Worm (Caenorhabditis elegans): ENCODE results near the gene F48F5.8.

Gene F48F5.8

DNA sequence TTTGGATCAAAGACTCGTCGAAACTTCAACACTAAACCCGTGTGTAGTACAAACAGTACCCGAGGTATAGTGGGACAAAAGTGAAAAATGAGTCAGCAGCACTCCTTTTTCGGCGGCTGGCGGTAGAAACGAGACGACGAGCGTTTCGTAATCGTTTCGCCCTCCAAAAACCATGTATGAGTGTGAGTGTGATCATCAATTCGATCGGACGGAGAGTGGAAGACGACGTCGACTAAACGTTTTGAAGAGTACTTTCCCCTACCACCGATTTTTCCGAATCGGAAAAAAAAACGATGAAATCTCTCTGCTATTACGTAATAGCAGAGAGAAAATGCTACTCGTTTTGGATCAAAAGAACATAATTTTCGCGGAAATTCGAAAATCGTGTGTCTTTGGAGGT, 9.7 kb upstream of the F48F5.8 start:
- no peak for TF ChIP-seq tra-4 (tag; optimal IDR thresholded peaks at IDR 0.05)
- no peak for TF ChIP-seq sea-1 (GFP tag; conservative IDR thresholded peaks at IDR 0.05)
- TF ChIP-seq hnd-1 (tag; optimal IDR thresholded peaks at IDR 0.05): no peak
- no peak for TF ChIP-seq tbx-37 (GFP tag; conservative IDR thresholded peaks at IDR 0.05)
- TF ChIP-seq flt-1 (GFP tag; IDR thresholded peaks at IDR 0.05): no peak
- no peak for TF ChIP-seq B0310.2 (tag; optimal IDR thresholded peaks at IDR 0.05)
- TF ChIP-seq ceh-13 (GFP tag; optimal IDR thresholded peaks at IDR 0.05): no peak
- no peak for TF ChIP-seq hmg-4 (GFP tag; optimal IDR thresholded peaks at IDR 0.05)
- no peak for TF ChIP-seq scrt-1 (GFP tag; IDR thresholded peaks at IDR 0.05)
- TF ChIP-seq hmbx-1 (tag; optimal IDR thresholded peaks at IDR 0.05): no peak
- no peak for TF ChIP-seq pes-1 (GFP tag; IDR thresholded peaks at IDR 0.05)

DNA sequence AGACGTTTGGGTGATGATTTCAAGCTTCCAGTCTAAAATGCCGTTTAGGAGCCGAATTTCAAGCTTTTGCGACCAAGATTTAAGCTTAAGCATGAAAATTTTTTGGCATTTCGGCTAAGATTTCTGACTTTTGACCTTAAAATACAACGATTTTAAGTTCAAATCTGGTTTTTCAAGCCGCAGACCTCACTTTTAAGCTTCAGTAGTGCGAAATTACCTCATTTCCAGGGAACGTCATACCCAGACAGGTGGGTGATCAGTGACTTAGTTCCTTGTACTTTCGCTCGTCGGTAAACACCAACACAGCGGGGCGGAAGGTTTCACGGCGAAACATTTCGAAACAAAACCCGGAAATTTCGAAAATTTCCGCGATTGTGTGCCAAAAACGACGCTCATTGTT, 8.8 kb upstream of the F48F5.8 start:
- TF ChIP-seq B0310.2 (tag; optimal IDR thresholded peaks at IDR 0.05): no peak
- TF ChIP-seq pes-1 (GFP tag; IDR thresholded peaks at IDR 0.05): no peak
- TF ChIP-seq flt-1 (GFP tag; IDR thresholded peaks at IDR 0.05): no peak
- no peak for TF ChIP-seq sea-1 (GFP tag; conservative IDR thresholded peaks at IDR 0.05)
- TF ChIP-seq aly-1 (tag; optimal IDR thresholded peaks at IDR 0.05): no peak
- TF ChIP-seq scrt-1 (GFP tag; IDR thresholded peaks at IDR 0.05): no peak
- TF ChIP-seq ceh-36 (tag; optimal IDR thresholded peaks at IDR 0.05): no peak
- TF ChIP-seq ceh-13 (GFP tag; optimal IDR thresholded peaks at IDR 0.05): no peak
- no peak for TF ChIP-seq ets-7 (tag; optimal IDR thresholded peaks at IDR 0.05)
- no peak for TF ChIP-seq tbx-11 (GFP tag; IDR thresholded peaks at IDR 0.05)
- TF ChIP-seq ama-1 (optimal IDR thresholded peaks at IDR 0.05): no peak
- no peak for TF ChIP-seq hmg-4 (GFP tag; optimal IDR thresholded peaks at IDR 0.05)
- TF ChIP-seq hmbx-1 (tag; optimal IDR thresholded peaks at IDR 0.05): no peak

DNA sequence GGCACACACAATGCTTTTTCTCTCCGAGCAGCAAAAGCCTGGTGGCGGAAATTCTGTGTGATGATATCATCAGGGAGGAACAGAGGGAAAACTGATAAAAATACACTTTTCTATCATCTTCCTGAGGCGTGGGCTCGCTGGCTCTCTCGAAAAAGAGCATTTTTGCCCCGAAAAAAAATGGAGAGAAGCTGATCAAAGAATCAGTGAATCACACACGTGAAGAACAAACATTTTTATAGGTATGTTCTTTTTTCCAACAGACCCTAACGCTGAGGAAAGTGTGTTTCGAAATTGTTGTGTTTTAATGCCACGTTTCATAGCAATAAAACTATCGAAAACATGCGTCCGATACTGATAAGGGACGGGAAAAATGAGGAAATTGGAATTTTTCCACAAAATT, 8.4 kb upstream of the F48F5.8 start:
- no peak for TF ChIP-seq F13C5.2 (tag; optimal IDR thresholded peaks at IDR 0.05)
- no peak for TF ChIP-seq pes-1 (GFP tag; IDR thresholded peaks at IDR 0.05)
- no peak for TF ChIP-seq ama-1 (optimal IDR thresholded peaks at IDR 0.05)
- no peak for TF ChIP-seq sea-1 (GFP tag; conservative IDR thresholded peaks at IDR 0.05)
- TF ChIP-seq tbx-37 (GFP tag; conservative IDR thresholded peaks at IDR 0.05): no peak

DNA sequence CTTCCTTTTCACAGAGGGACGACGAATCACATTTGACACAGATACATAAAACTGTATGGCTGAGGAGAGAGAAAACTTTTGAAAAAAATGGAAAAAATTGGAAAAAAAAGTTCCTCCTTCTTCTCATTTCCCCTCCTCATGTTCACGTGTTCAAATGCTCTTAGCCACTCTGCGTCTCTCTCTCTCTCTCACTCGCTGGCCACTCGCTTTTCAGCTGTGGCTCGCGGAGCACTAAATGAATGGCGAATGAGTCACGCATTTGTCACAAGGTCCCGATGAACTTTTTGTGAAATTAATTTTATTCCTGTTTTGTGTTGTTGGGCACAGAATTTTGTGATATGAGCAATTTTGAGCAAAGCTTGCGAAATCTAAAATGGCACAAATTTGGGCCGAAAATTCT, 7.3 kb upstream of the F48F5.8 start:
- no peak for TF ChIP-seq ceh-13 (GFP tag; optimal IDR thresholded peaks at IDR 0.05)

DNA sequence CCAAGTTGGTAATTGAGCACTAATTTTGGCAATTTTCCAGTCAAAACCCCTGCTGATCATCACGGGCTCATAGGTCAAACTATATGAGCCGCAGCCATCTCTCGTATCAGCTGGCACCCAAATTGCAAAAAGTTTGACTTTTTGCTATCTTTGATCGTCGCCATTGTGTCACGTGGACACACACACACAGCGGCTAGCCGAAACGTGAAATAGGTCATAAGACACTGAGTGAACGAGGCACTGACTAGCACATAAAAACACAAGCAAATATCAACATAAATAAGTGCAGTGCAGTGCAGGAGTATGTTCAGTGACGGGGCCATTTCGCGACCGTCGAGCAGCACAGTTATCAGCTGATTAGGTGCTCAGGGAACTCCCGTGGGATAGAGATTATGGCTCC, 6.4 kb upstream of the F48F5.8 start:
- no peak for TF ChIP-seq ceh-13 (GFP tag; optimal IDR thresholded peaks at IDR 0.05)

DNA sequence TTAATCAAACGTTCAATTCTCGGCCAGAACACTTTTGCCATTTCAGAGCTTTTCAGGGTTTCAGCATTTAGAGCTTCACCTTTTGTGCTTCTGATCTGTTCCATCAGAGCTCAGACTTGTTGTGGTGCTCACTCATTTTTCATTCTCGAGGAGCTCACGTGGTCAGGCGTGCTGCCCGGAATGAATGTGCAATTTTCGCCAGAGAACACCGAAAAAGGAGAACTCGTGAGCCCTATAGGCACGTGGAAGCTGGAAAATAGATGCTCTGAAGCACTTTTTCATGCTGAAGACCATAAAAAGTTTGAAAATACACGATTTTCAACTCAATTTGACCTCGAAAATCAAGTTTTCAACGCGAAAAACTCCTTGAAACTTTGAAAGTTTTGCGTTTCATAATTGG, 5.5 kb upstream of the F48F5.8 start:
- TF ChIP-seq tbx-37 (GFP tag; conservative IDR thresholded peaks at IDR 0.05) (no peak), aly-1 (tag; optimal IDR thresholded peaks at IDR 0.05) (no peak), B0310.2 (tag; optimal IDR thresholded peaks at IDR 0.05) (no peak), tra-4 (tag; optimal IDR thresholded peaks at IDR 0.05) (no peak), scrt-1 (GFP tag; IDR thresholded peaks at IDR 0.05) (no peak), ceh-13 (GFP tag; optimal IDR thresholded peaks at IDR 0.05) (no peak), hmg-4 (GFP tag; optimal IDR thresholded peaks at IDR 0.05) (no peak), tbx-11 (GFP tag; IDR thresholded peaks at IDR 0.05) (no peak), F13C5.2 (tag; optimal IDR thresholded peaks at IDR 0.05) (no peak), ceh-36 (tag; optimal IDR thresholded peaks at IDR 0.05) (no peak), pes-1 (GFP tag; IDR thresholded peaks at IDR 0.05) (no peak), hnd-1 (tag; optimal IDR thresholded peaks at IDR 0.05) (no peak), ets-7 (tag; optimal IDR thresholded peaks at IDR 0.05) (no peak), flt-1 (GFP tag; IDR thresholded peaks at IDR 0.05) (no peak), hmbx-1 (tag; optimal IDR thresholded peaks at IDR 0.05) (no peak), sea-1 (GFP tag; conservative IDR thresholded peaks at IDR 0.05) (no peak), ama-1 (optimal IDR thresholded peaks at IDR 0.05) (no peak)

DNA sequence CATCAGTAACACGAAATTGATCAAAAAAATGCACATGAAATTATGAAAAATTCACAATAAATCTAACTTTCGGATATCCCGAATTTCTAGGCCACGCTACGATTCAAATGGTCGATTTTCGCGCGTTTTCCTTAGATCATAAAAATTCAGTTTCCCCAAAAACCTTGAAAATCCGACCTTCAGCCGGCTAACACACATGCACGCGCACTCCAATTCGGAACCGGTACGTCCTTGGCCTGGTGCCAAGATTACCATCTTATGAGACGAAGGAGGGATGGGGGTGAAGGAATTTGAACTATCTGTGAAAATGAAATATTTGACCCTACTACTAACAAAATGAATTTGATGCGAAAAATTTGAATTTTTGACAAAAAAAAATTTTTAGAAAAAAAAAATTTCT, 2.4 kb upstream of the F48F5.8 start:
- TF ChIP-seq scrt-1 (GFP tag; IDR thresholded peaks at IDR 0.05): no peak
- TF ChIP-seq sea-1 (GFP tag; conservative IDR thresholded peaks at IDR 0.05): no peak
- TF ChIP-seq ceh-36 (tag; optimal IDR thresholded peaks at IDR 0.05): no peak
- TF ChIP-seq tra-4 (tag; optimal IDR thresholded peaks at IDR 0.05): no peak
- no peak for TF ChIP-seq ceh-13 (GFP tag; optimal IDR thresholded peaks at IDR 0.05)
- no peak for TF ChIP-seq tbx-37 (GFP tag; conservative IDR thresholded peaks at IDR 0.05)
- TF ChIP-seq tbx-11 (GFP tag; IDR thresholded peaks at IDR 0.05): no peak

DNA sequence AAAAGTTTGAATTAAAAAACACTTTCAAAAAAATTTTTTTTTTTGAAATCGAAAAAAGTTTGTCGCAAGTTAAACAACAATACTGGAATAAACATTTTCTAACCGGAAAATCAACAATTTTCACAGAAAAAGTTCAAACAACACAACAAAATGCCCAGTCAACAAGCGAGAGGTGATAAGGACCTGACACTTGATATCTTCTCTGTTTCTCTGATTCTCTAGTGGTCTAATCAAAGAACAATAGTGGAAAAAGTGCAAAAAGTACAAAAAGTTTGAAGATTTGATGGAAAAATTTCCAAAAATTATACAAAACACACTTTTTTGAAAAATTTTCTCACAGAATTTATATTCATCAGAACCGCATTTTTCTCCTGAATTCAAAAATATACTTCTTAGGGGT, 1.7 kb upstream of the F48F5.8 start:
- TF ChIP-seq ceh-13 (GFP tag; optimal IDR thresholded peaks at IDR 0.05): no peak
- no peak for TF ChIP-seq hmbx-1 (tag; optimal IDR thresholded peaks at IDR 0.05)
- no peak for TF ChIP-seq pes-1 (GFP tag; IDR thresholded peaks at IDR 0.05)
- TF ChIP-seq tbx-37 (GFP tag; conservative IDR thresholded peaks at IDR 0.05): no peak
- no peak for TF ChIP-seq F13C5.2 (tag; optimal IDR thresholded peaks at IDR 0.05)
- TF ChIP-seq aly-1 (tag; optimal IDR thresholded peaks at IDR 0.05): no peak
- no peak for TF ChIP-seq scrt-1 (GFP tag; IDR thresholded peaks at IDR 0.05)
- no peak for TF ChIP-seq B0310.2 (tag; optimal IDR thresholded peaks at IDR 0.05)
- TF ChIP-seq ceh-36 (tag; optimal IDR thresholded peaks at IDR 0.05): no peak
- TF ChIP-seq flt-1 (GFP tag; IDR thresholded peaks at IDR 0.05): no peak
- no peak for TF ChIP-seq hmg-4 (GFP tag; optimal IDR thresholded peaks at IDR 0.05)
- no peak for TF ChIP-seq tbx-11 (GFP tag; IDR thresholded peaks at IDR 0.05)
- TF ChIP-seq hnd-1 (tag; optimal IDR thresholded peaks at IDR 0.05): no peak
- TF ChIP-seq ama-1 (optimal IDR thresholded peaks at IDR 0.05): no peak
- no peak for TF ChIP-seq sea-1 (GFP tag; conservative IDR thresholded peaks at IDR 0.05)
- TF ChIP-seq tra-4 (tag; optimal IDR thresholded peaks at IDR 0.05): no peak
- no peak for TF ChIP-seq ets-7 (tag; optimal IDR thresholded peaks at IDR 0.05)

All from whole organism, early embryonic.